Worm (Caenorhabditis elegans) whole organism, L4/young adult: Measurements from ENCODE around the gene C49A9.9.

ENCODE experiments used
- W03F9.2 ChIP-seq: fragments of 150-350 bp; optimal IDR thresholded peaks from 2 replicates; lab custom pipeline; 2014; ENCODE audit warnings: missing biosample characterization, missing genetic modification characterization
- dao-5 ChIP-seq: sonication (generic microtip); optimal IDR thresholded peaks from 2 replicates; lab custom pipeline; 2016; ENCODE audit warnings: missing genotype, missing genetic modification characterization, moderate library complexity, missing compliant biosample characterization

ce11 chrIV:6172959-6173358, 44.2 kb upstream of the C49A9.9 start:
- TF ChIP-seq dao-5 (tag; lab: Kevin White, UChicago) (no peak), W03F9.2 (no peak)
